Fruit fly (Drosophila melanogaster): ENCODE data around the gene CG31937.
A peak's percentile ranks its signal among the peaks of the same experiment; 100 is the strongest.

DNA sequence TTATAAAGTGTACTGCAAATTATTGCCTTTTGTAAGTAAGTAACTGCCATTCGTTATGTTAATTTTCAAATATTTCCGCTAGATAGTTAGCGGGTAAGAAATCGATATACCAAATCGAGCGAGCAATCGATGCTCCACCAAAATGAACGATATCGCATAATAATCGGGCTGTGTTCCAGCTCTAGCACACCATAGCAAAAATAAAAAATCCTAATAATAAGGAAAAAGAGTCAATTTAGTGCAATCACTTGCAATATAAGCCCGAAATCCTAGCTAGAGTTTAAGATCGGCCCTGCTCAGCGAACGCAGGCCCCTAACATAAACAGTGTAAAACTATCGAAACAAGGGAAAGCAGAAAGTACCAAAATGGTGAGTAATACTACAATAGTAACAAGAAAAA is 24.9 kb upstream of the CG31937 start, which contains the start of gene cpb:
- no peak for TF ChIP-seq Hey (tag; optimal IDR thresholded peaks at IDR 0.05)
- no peak for TF ChIP-seq CG11093 (GFP tag; IDR thresholded peaks at IDR 0.05)
- no peak for TF ChIP-seq zfh2 (GFP tag; optimal IDR thresholded peaks at IDR 0.05)
- no peak for TF ChIP-seq CG18764 (GFP tag; optimal IDR thresholded peaks at IDR 0.05)
- TF ChIP-seq fru (optimal IDR thresholded peaks at IDR 0.05): no peak
- TF ChIP-seq gsb (GFP tag; IDR thresholded peaks at IDR 0.05): no peak
- TF ChIP-seq Nf-YC (tag; optimal IDR thresholded peaks at IDR 0.05): peak; percentile 22
- TF ChIP-seq pho (GFP tag; optimal IDR thresholded peaks at IDR 0.05): no peak
- no peak for TF ChIP-seq CG1233 (GFP tag; optimal IDR thresholded peaks at IDR 0.05)
- no peak for TF ChIP-seq CG12236 (GFP tag; optimal IDR thresholded peaks at IDR 0.05)
- TF ChIP-seq Neu2 (GFP tag; optimal IDR thresholded peaks at IDR 0.05; ENCODE audit: borderline replicate concordance): no peak
- TF ChIP-seq odd (GFP tag; optimal IDR thresholded peaks at IDR 0.05): no peak
- no peak for TF ChIP-seq Lpt (GFP tag; optimal IDR thresholded peaks at IDR 0.05)

Data from whole organism, embryonic.